Worm (Caenorhabditis elegans) whole organism, mixed stage, embryonic: Measurements from ENCODE around the gene gpa-11.
A peak's percentile ranks its signal among the peaks of the same experiment; 100 is the strongest.

ENCODE experiments used
- M03D4.4 ChIP-seq: sonication (generic microtip); optimal IDR thresholded peaks from 2 replicates; lab custom pipeline; 2017; ENCODE audit warnings: mild to moderate bottlenecking, missing genetic modification characterization, missing compliant biosample characterization
- blmp-1 ChIP-seq: fragments of 150-350 bp; optimal IDR thresholded peaks from 2 replicates; lab custom pipeline; 2014; ENCODE audit warnings: missing biosample characterization, missing genetic modification characterization
- ceh-39 ChIP-seq: fragments of 150-350 bp; optimal IDR thresholded peaks from 2 replicates; lab custom pipeline; 2014; ENCODE audit warnings: missing biosample characterization, missing genetic modification characterization
- ceh-43 ChIP-seq: fragments of 200-800 bp; sonication (Bioruptor generic); optimal IDR thresholded peaks from 2 replicates; lab custom pipeline; 2018; ENCODE audit warnings: mild to moderate bottlenecking, missing genetic modification characterization, moderate library complexity, missing compliant biosample characterization
- ceh-83 ChIP-seq: fragments of 200-800 bp; sonication (Bioruptor generic); optimal IDR thresholded peaks from 2 replicates; lab custom pipeline; 2018; ENCODE audit warnings: mild to moderate bottlenecking, missing genetic modification characterization, missing compliant biosample characterization
- ces-1 ChIP-seq: fragments of 150-350 bp; optimal IDR thresholded peaks from 2 replicates; lab custom pipeline; 2014; ENCODE audit warnings: missing biosample characterization, missing genetic modification reagents, missing genetic modification characterization
- cnd-1 ChIP-seq: fragments of 200-800 bp; sonication (Bioruptor generic); optimal IDR thresholded peaks from 2 replicates; lab custom pipeline; 2018; ENCODE audit warnings: mild to moderate bottlenecking, missing genetic modification characterization, missing compliant biosample characterization
- drap-1 ChIP-seq: fragments of 200-800 bp; sonication (Bioruptor generic); optimal IDR thresholded peaks from 3 replicates; lab custom pipeline; 2018; ENCODE audit warnings: mild to moderate bottlenecking, missing genetic modification characterization, missing compliant biosample characterization
- elt-1 ChIP-seq: sonication (generic microtip); optimal IDR thresholded peaks from 2 replicates; lab custom pipeline; 2017; ENCODE audit warnings: missing genetic modification characterization, mild to moderate bottlenecking, missing compliant biosample characterization, antibody characterized with exemption, moderate library complexity, borderline replicate concordance; ENCODE audit not compliant: insufficient read depth
- elt-3 ChIP-seq: fragments of 150-350 bp; optimal IDR thresholded peaks from 2 replicates; lab custom pipeline; 2014; ENCODE audit warnings: missing biosample characterization, missing genetic modification characterization
- flh-1 ChIP-seq: fragments of 200-800 bp; sonication (Bioruptor generic); optimal IDR thresholded peaks from 2 replicates; lab custom pipeline; 2018; ENCODE audit warnings: mild to moderate bottlenecking, missing genetic modification characterization, moderate library complexity, missing compliant biosample characterization
- ham-2 ChIP-seq: fragments of 200-800 bp; sonication (Bioruptor generic); optimal IDR thresholded peaks from 2 replicates; lab custom pipeline; 2018; ENCODE audit warnings: mild to moderate bottlenecking, missing genetic modification characterization, missing compliant biosample characterization
- hlh-1 ChIP-seq: fragments of 150-350 bp; optimal IDR thresholded peaks from 2 replicates; lab custom pipeline; 2014; ENCODE audit warnings: missing biosample characterization, missing genetic modification reagents, missing genetic modification characterization
- lin-13 ChIP-seq: fragments of 150-350 bp; optimal IDR thresholded peaks from 2 replicates; lab custom pipeline; 2014; ENCODE audit warnings: missing biosample characterization, missing genetic modification characterization
- lin-32 ChIP-seq: fragments of 200-800 bp; sonication (Bioruptor generic); optimal IDR thresholded peaks from 2 replicates; lab custom pipeline; 2018; ENCODE audit warnings: mild to moderate bottlenecking, missing genetic modification characterization, missing compliant biosample characterization
- lsy-2 ChIP-seq: fragments of 150-350 bp; optimal IDR thresholded peaks from 2 replicates; lab custom pipeline; 2014; ENCODE audit warnings: missing biosample characterization, missing genetic modification characterization
- mep-1 ChIP-seq: fragments of 150-350 bp; optimal IDR thresholded peaks from 2 replicates; lab custom pipeline; 2017; ENCODE audit warnings: missing biosample characterization, missing genetic modification reagents, missing genetic modification characterization, inconsistent platforms
- mls-2 ChIP-seq: sonication (generic microtip); optimal IDR thresholded peaks from 2 replicates; lab custom pipeline; 2016; ENCODE audit warnings: mild to moderate bottlenecking, missing genetic modification characterization, moderate library complexity, missing compliant biosample characterization
- nhr-2 ChIP-seq: fragments of 150-350 bp; optimal IDR thresholded peaks from 2 replicates; lab custom pipeline; 2014; ENCODE audit warnings: missing biosample characterization, missing genetic modification characterization
- nhr-237 ChIP-seq: fragments of 150-350 bp; optimal IDR thresholded peaks from 2 replicates; lab custom pipeline; 2014; ENCODE audit warnings: missing biosample characterization, missing genetic modification characterization
- nhr-28 ChIP-seq: fragments of 150-350 bp; optimal IDR thresholded peaks from 2 replicates; lab custom pipeline; 2014; ENCODE audit warnings: missing biosample characterization, missing genetic modification characterization
- nhr-76 ChIP-seq: sonication (generic microtip); optimal IDR thresholded peaks from 2 replicates; lab custom pipeline; 2017; ENCODE audit warnings: missing biosample characterization, missing genetic modification characterization
- pha-4 ChIP-seq: fragments of 150-350 bp; optimal IDR thresholded peaks from 2 replicates; lab custom pipeline; 2018; ENCODE audit warnings: missing biosample characterization, missing genetic modification reagents, missing genetic modification characterization
- sem-2 ChIP-seq: fragments of 200-800 bp; sonication (Bioruptor generic); optimal IDR thresholded peaks from 2 replicates; lab custom pipeline; 2018; ENCODE audit warnings: mild to moderate bottlenecking, missing genetic modification characterization, missing compliant biosample characterization
- sptf-1 ChIP-seq: sonication (generic microtip); optimal IDR thresholded peaks from 2 replicates; lab custom pipeline; 2017; ENCODE audit warnings: mild to moderate bottlenecking, missing genetic modification characterization, moderate library complexity, missing compliant biosample characterization
- unc-120 ChIP-seq: sonication (generic microtip); optimal IDR thresholded peaks from 2 replicates; lab custom pipeline; 2017; ENCODE audit warnings: missing genetic modification characterization, missing compliant biosample characterization; ENCODE audit not compliant: poor library complexity, severe bottlenecking
- unc-39 ChIP-seq: fragments of 150-350 bp; optimal IDR thresholded peaks from 2 replicates; lab custom pipeline; 2014; ENCODE audit warnings: missing biosample characterization, missing genetic modification characterization
- unc-62 ChIP-seq: fragments of 150-350 bp; optimal IDR thresholded peaks from 2 replicates; lab custom pipeline; 2014; ENCODE audit warnings: missing biosample characterization, missing genetic modification reagents, missing genetic modification characterization
- zip-8 ChIP-seq: fragments of 150-350 bp; optimal IDR thresholded peaks from 2 replicates; lab custom pipeline; 2014; ENCODE audit warnings: missing biosample characterization, missing genetic modification characterization

Gene gpa-11

DNA sequence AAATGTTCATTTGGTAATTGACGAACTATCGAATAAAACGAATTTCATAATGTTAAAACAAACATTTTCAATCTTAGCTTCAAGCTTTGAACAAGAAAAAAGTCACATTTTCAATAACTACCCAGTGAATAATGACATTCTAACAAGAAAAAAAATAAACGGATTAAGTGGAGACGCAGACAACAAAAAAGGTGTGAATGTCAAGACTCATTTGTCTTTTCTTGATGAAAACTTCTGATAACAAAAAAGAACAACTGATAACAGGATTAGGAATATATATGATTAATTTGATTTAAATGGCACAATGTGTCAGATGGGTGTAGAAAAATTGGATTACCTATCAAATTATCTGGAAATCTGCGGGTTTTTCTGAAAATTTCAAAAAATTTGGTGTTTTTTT is 41.6 kb downstream of the gpa-11 start:
- TF ChIP-seq nhr-2 (tag; lab: Kevin White, UChicago): no peak
- TF ChIP-seq elt-1: peak; percentile 27
- peak; percentile 18 for TF ChIP-seq ces-1 (GFP tag; lab: Kevin White, UChicago)
- TF ChIP-seq elt-3 (tag; lab: Kevin White, UChicago): no peak
- no peak for TF ChIP-seq nhr-76

ce11 chrII:4291799-4292198 is 44.8 kb downstream of the gpa-11 start:
- peak; percentile 19 for TF ChIP-seq ces-1 (GFP tag; lab: Kevin White, UChicago)
- TF ChIP-seq unc-62: no peak

DNA sequence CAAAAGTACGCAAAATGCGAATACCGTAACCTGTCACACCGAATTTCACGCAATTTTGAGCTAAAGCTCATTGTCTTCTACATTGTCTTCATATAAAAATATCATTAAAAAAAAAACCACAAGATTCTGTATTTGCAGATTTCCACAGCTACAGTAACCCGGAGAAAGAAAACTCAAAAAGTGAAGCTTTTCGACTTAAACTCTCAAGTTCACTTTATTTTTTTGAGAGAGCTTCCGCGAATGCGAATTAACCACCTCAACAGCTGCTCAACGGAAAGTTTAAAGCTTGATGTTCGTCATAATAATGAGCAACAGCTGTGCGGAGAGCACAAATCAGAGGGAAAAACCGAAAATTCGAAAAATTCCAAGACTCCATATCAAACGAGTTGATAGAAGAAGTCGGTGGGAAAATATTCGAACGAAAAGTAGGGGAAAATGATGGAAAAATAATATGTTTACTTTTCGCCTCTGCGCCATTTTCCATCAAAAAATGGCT is 46.1 kb downstream of the gpa-11 start:
- peak; percentile 43 for TF ChIP-seq unc-62
- no peak for TF ChIP-seq cnd-1 (tag; lab: Kevin White, UChicago)
- TF ChIP-seq hlh-1 (tag; lab: Kevin White, UChicago): peak; percentile 98

DNA sequence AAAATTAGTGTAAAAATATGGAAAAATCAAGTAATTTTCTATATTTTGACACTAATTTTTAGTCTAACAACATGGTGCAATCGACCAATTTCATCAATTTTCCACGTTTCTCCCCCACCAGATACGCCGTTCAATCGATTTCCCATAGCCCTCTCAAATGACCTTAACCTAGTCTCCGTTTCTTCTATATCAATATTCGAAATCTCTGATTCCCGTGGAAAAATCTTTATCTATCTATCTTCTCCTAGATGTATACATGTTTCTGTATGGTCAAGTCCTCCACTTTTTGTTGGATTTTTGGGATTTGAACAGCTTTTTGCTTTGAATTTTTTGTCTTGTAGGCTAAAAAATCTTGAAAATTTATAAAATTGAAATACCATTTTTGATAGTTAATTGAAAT is 47.2 kb downstream of the gpa-11 start:
- TF ChIP-seq elt-3 (tag; lab: Kevin White, UChicago) (no peak), elt-1 (peak; percentile 90)

DNA sequence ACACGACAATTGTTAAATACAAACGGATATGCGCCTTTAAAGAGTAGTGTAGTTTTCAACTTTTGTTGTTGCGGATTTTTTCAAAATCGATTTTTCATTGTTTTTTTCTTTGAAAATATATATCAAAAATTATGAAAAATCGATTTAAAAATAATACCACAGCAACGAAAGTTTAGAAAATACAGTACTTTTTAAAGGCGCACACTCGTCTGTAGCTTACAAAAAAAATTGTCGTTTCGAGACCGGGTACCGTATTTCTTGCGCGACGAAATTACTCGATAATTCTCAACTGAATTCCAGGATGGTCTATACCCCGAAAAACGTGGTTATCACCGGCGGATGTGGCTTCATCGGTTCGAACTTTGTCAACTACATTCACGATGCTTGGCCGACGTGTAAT is 47.8 kb downstream of the gpa-11 start, which contains the start of gene rml-4:
Gene rml-4 (plus strand): TSS at position 301 of the 400 bp plus-strand sequence.
- no peak for TF ChIP-seq blmp-1 (tag; lab: Kevin White, UChicago)
- TF ChIP-seq, all 35 proteins: peak for 0

- no peak for TF ChIP-seq ces-1 (GFP tag; lab: Kevin White, UChicago)
- TF ChIP-seq ceh-39 (tag; lab: Kevin White, UChicago): no peak
- TF ChIP-seq ceh-43 (GFP tag; lab: Kevin White, UChicago): no peak
- no peak for TF ChIP-seq nhr-2 (tag; lab: Kevin White, UChicago)
- no peak for TF ChIP-seq drap-1 (GFP tag; lab: Kevin White, UChicago)
- TF ChIP-seq elt-1: no peak
- TF ChIP-seq unc-39: no peak
- no peak for TF ChIP-seq flh-1
- TF ChIP-seq unc-62: no peak
- TF ChIP-seq zip-8 (tag; lab: Kevin White, UChicago): no peak
- no peak for TF ChIP-seq ham-2 (GFP tag; lab: Kevin White, UChicago)
- TF ChIP-seq mls-2 (tag; lab: Kevin White, UChicago): no peak
- no peak for TF ChIP-seq nhr-237 (tag; lab: Kevin White, UChicago)
Measured at ce11 chrII:4297259-4297658, 50.3 kb downstream of the gpa-11 start.

DNA sequence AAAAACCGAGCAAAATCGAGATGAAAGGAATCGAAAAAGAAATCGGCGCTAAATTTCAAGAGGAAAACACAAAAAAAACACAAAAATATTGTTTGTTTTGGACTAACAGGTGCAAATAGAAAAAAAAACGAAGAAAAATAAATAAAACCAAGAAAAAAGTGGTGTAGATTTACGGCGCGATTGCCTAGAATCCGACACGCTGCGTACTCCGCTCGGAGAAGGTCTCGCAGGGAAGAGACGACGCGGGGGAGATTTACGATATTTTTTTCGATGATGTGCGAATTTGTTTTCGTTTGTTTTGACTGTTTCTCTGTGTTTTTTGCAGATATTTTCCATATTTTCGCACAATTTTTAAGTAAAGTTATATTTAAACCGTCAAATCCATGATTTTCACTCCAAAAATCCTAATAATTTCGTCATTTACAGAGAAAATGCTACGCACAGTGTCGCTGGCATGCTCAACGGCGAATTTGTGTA is 52.3 kb downstream of the gpa-11 start, which contains the start of gene sco-1:
Gene sco-1 (plus strand): TSS at position 427 of the 477 bp plus-strand sequence.
- TF ChIP-seq pha-4 (peak; percentile 81), lin-13 (tag; lab: Kevin White, UChicago) (peak; percentile 91), nhr-2 (tag; lab: Kevin White, UChicago) (no peak), unc-62 (peak; percentile 52), elt-1 (peak; percentile 40), mep-1 (tag; lab: Kevin White, UChicago) (peak; percentile 86), ceh-39 (tag; lab: Kevin White, UChicago) (peak; percentile 68), M03D4.4 (tag; lab: Kevin White, UChicago) (no peak), ceh-43 (GFP tag; lab: Kevin White, UChicago) (no peak), zip-8 (tag; lab: Kevin White, UChicago) (no peak), nhr-28 (tag; lab: Kevin White, UChicago) (no peak), lsy-2 (tag; lab: Kevin White, UChicago) (peak; percentile 83), nhr-237 (tag; lab: Kevin White, UChicago) (peak; percentile 89), unc-120 (peak; percentile 28), lin-32 (GFP tag; lab: Kevin White, UChicago) (no peak), sptf-1 (tag; lab: Kevin White, UChicago) (peak; percentile 71), elt-3 (tag; lab: Kevin White, UChicago) (no peak), sem-2 (no peak), mls-2 (tag; lab: Kevin White, UChicago) (peak; percentile 68), hlh-1 (tag; lab: Kevin White, UChicago) (peak; percentile 66), ces-1 (GFP tag; lab: Kevin White, UChicago) (peak; percentile 72), drap-1 (GFP tag; lab: Kevin White, UChicago) (peak; percentile 58), ceh-83 (GFP tag; lab: Kevin White, UChicago) (no peak)
